Worm (Caenorhabditis elegans): ENCODE measurements around the gene icap-1.
A peak's percentile ranks its signal among the peaks of the same experiment; 100 is the strongest.

The icap-1 gene

DNA sequence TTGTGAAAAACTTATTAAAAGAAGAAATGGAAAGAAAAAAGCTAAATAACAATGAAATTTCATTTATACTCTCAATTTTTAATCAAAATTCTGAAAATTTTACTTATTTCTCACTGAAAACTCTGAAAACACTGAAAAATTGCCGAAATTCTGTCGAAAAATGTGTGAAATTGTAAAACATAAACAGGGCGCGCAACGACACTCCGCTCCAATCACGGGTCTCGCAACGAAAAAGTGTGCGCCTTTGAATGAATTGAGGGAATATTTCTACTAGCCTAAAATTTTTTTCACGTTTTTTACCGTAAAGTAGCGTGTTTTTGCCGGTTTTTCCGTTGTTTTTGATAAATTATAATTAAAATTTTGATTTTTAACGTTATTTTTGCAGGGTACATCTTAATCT is 9.3 kb downstream of the icap-1 start, which contains the start of gene rpl-18:
rpl-18 (plus strand) TSS at position 386 of the 400 bp plus-strand sequence.
- TF ChIP-seq ZK185.1 (tag; optimal IDR thresholded peaks at IDR 0.05; ENCODE audit: poor library complexity, severe bottlenecking) (peak; percentile 16), lin-26 (GFP tag; IDR thresholded peaks at IDR 0.05) (no peak), madf-10 (tag; optimal IDR thresholded peaks at IDR 0.05) (no peak), snpc-4 (GFP tag; optimal IDR thresholded peaks at IDR 0.05) (peak; percentile 64), snpc-4 (tag; optimal IDR thresholded peaks at IDR 0.05) (peak in 3 of 4 experiments; percentile 83 to 92 (median 84)), unc-130 (GFP tag; optimal IDR thresholded peaks at IDR 0.05) (no peak), K11D2.4 (GFP tag; IDR thresholded peaks at IDR 0.05) (no peak), dpff-1 (tag; optimal IDR thresholded peaks at IDR 0.05) (no peak), egrh-3 (GFP tag; IDR thresholded peaks at IDR 0.05) (no peak), aptf-2 (GFP tag; conservative IDR thresholded peaks at IDR 0.05) (no peak), F23B12.7 (tag; optimal IDR thresholded peaks at IDR 0.05; ENCODE audit: insufficient read depth) (peak; percentile 73), attf-3 (GFP tag; conservative IDR thresholded peaks at IDR 0.05) (peak; percentile 97), ztf-25 (GFP tag; IDR thresholded peaks at IDR 0.05) (no peak), cebp-2 (GFP tag; IDR thresholded peaks at IDR 0.05) (no peak), ama-1 (optimal IDR thresholded peaks at IDR 0.05) (no peak), ama-1 (GFP tag; optimal IDR thresholded peaks at IDR 0.05) (no peak), lsl-1 (GFP tag; optimal IDR thresholded peaks at IDR 0.05) (peak; percentile 28), B0035.1 (tag; optimal IDR thresholded peaks at IDR 0.05) (no peak), let-526 (GFP tag; IDR thresholded peaks at IDR 0.05) (no peak), dox-1 (GFP tag; IDR thresholded peaks at IDR 0.05) (no peak; the same call in 1 of the 2 replicates), B0019.2 (GFP tag; conservative IDR thresholded peaks at IDR 0.05) (no peak), Y67H2A.10 (GFP tag; conservative IDR thresholded peaks at IDR 0.05) (no peak), gei-17 (GFP tag; optimal IDR thresholded peaks at IDR 0.05) (no peak), lin-40 (tag; optimal IDR thresholded peaks at IDR 0.05) (no peak), rec-8 (tag; optimal IDR thresholded peaks at IDR 0.05) (no peak), lin-35 (GFP tag; optimal IDR thresholded peaks at IDR 0.05) (peak in 1 of 3 experiments; percentile 38), ceh-100 (GFP tag; IDR thresholded peaks at IDR 0.05) (no peak), D2030.7 (GFP tag; IDR thresholded peaks at IDR 0.05) (peak; percentile 34; the same call in 1 of the 2 replicates), unc-62 (GFP tag; optimal IDR thresholded peaks at IDR 0.05) (no peak), snpc-1.1 (tag; optimal IDR thresholded peaks at IDR 0.05; ENCODE audit: insufficient read depth) (no peak), ceh-79 (tag; optimal IDR thresholded peaks at IDR 0.05) (no peak), nfyb-1 (GFP tag; IDR thresholded peaks at IDR 0.05) (no peak), sea-2 (GFP tag; IDR thresholded peaks at IDR 0.05) (no peak), lin-54 (GFP tag; optimal IDR thresholded peaks at IDR 0.05) (peak; percentile 40), T07F8.4 (tag; optimal IDR thresholded peaks at IDR 0.05) (no peak), sptf-2 (GFP tag; optimal IDR thresholded peaks at IDR 0.05) (no peak), efl-1 (GFP tag; optimal IDR thresholded peaks at IDR 0.05) (peak; percentile 29), F33H1.4 (GFP tag; IDR thresholded peaks at IDR 0.05) (peak; percentile 89), pbrm-1 (GFP tag; IDR thresholded peaks at IDR 0.05) (no peak), ets-4 (GFP tag; optimal IDR thresholded peaks at IDR 0.05) (no peak), chd-7 (tag; optimal IDR thresholded peaks at IDR 0.05) (no peak), T26A5.8 (tag; optimal IDR thresholded peaks at IDR 0.05) (no peak), F49E8.2 (tag; optimal IDR thresholded peaks at IDR 0.05; ENCODE audit: insufficient read depth) (no peak), tbp1 (GFP tag; optimal IDR thresholded peaks at IDR 0.05) (peak; percentile 44)

Data from whole organism, young adult.